Worm (Caenorhabditis elegans) whole organism, L2 larva: Measurements from ENCODE around the gene cnc-8.

Source experiments
- F13H6.1 ChIP-seq: sonication (generic microtip); optimal IDR thresholded peaks from 2 replicates; lab custom pipeline; 2016; ENCODE audit warnings: missing genetic modification characterization, missing compliant biosample characterization
- R02D3.7 ChIP-seq: fragments of 150-350 bp; optimal IDR thresholded peaks from 2 replicates; lab custom pipeline; 2014; ENCODE audit warnings: missing biosample characterization, missing genetic modification characterization
- Y55F3AM.14 ChIP-seq: fragments of 200-800 bp; sonication (Bioruptor generic); optimal IDR thresholded peaks from 2 replicates; lab custom pipeline; 2018; ENCODE audit warnings: mild to moderate bottlenecking, missing genetic modification characterization, missing compliant biosample characterization
- ZK546.5 ChIP-seq: sonication (generic microtip); optimal IDR thresholded peaks from 2 replicates; lab custom pipeline; 2017; ENCODE audit warnings: missing biosample characterization, missing genetic modification characterization
- aly-2 ChIP-seq: fragments of 150-350 bp; optimal IDR thresholded peaks from 2 replicates; lab custom pipeline; 2014; ENCODE audit warnings: missing biosample characterization, missing genetic modification characterization
- ama-1 ChIP-seq: fragments of 150-350 bp; optimal IDR thresholded peaks from 2 replicates; lab custom pipeline; 2018; ENCODE audit warnings: inconsistent platforms
- ceh-16 ChIP-seq: fragments of 150-350 bp; optimal IDR thresholded peaks from 2 replicates; lab custom pipeline; 2014; ENCODE audit warnings: missing biosample characterization, missing genetic modification characterization
- crh-2 ChIP-seq: sonication (generic microtip); optimal IDR thresholded peaks from 2 replicates; lab custom pipeline; 2017; ENCODE audit warnings: missing biosample characterization, missing genetic modification characterization
- dmd-4 ChIP-seq: sonication (generic microtip); optimal IDR thresholded peaks from 2 replicates; lab custom pipeline; 2017; ENCODE audit warnings: missing biosample characterization, missing genetic modification characterization
- egl-27 ChIP-seq: sonication (generic microtip); optimal IDR thresholded peaks from 3 replicates; lab custom pipeline; 2017; ENCODE audit warnings: missing biosample characterization, missing genetic modification reagents, missing genetic modification characterization
- elt-3 ChIP-seq: sonication (generic microtip); optimal IDR thresholded peaks from 2 replicates; lab custom pipeline; 2017; ENCODE audit warnings: missing biosample characterization, missing genetic modification characterization
- fos-1 ChIP-seq: fragments of 150-350 bp; optimal IDR thresholded peaks from 2 replicates; lab custom pipeline; 2014; ENCODE audit warnings: missing biosample characterization, missing genetic modification characterization
- gmeb-1 ChIP-seq: fragments of 150-350 bp; optimal IDR thresholded peaks from 2 replicates; lab custom pipeline; 2014; ENCODE audit warnings: missing biosample characterization, missing genetic modification characterization
- lin-11 ChIP-seq: fragments of 150-350 bp; sonication (generic microtip); optimal IDR thresholded peaks from 2 replicates; lab custom pipeline; 2014; ENCODE audit warnings: missing biosample characterization, missing genetic modification characterization, inconsistent platforms, mixed read lengths
- mbf-1 ChIP-seq: sonication (generic microtip); optimal IDR thresholded peaks from 2 replicates; lab custom pipeline; 2017; ENCODE audit warnings: missing biosample characterization, missing genetic modification characterization
- mdl-1 ChIP-seq, 2 experiments: fragments of 150-350 bp in 1 of 2; sonication (generic microtip) in 1 of 2; optimal IDR thresholded peaks; 2 replicates each; lab custom pipeline; 2017; ENCODE audit warnings: missing biosample characterization in 2 of 2, missing genetic modification characterization in 2 of 2
- nhr-10 ChIP-seq: sonication (generic microtip); optimal IDR thresholded peaks from 2 replicates; lab custom pipeline; 2017; ENCODE audit warnings: missing biosample characterization, missing genetic modification characterization
- nhr-12 ChIP-seq: fragments of 150-350 bp; optimal IDR thresholded peaks from 2 replicates; lab custom pipeline; 2014; ENCODE audit warnings: missing biosample characterization, missing genetic modification characterization
- nhr-129 ChIP-seq: fragments of 150-350 bp; optimal IDR thresholded peaks from 2 replicates; lab custom pipeline; 2014; ENCODE audit warnings: missing biosample characterization, missing genetic modification characterization
- nhr-21 ChIP-seq: fragments of 150-350 bp; optimal IDR thresholded peaks from 2 replicates; lab custom pipeline; 2014; ENCODE audit warnings: missing biosample characterization, missing genetic modification characterization
- nhr-25 ChIP-seq: fragments of 150-350 bp; sonication (generic microtip); optimal IDR thresholded peaks from 3 replicates; lab custom pipeline; 2014; ENCODE audit warnings: missing biosample characterization, missing genetic modification characterization
- nhr-6 ChIP-seq: fragments of 150-350 bp; optimal IDR thresholded peaks from 2 replicates; lab custom pipeline; 2014; ENCODE audit warnings: missing biosample characterization, missing genetic modification characterization
- nhr-77 ChIP-seq: fragments of 150-350 bp; optimal IDR thresholded peaks from 2 replicates; lab custom pipeline; 2014; ENCODE audit warnings: missing biosample characterization, missing genetic modification characterization
- sem-4 ChIP-seq: fragments of 150-350 bp; optimal IDR thresholded peaks from 2 replicates; lab custom pipeline; 2014; ENCODE audit warnings: missing biosample characterization, missing genetic modification reagents, missing genetic modification characterization
- skn-1 ChIP-seq: sonication (generic microtip); optimal IDR thresholded peaks from 2 replicates; lab custom pipeline; 2017; ENCODE audit warnings: missing biosample characterization, missing genetic modification characterization
- sma-3 ChIP-seq: sonication (generic microtip); optimal IDR thresholded peaks from 2 replicates; lab custom pipeline; 2016; ENCODE audit warnings: missing genetic modification reagents, missing genetic modification characterization, missing compliant biosample characterization
- sma-9 ChIP-seq, 2 experiments: fragments of 150-350 bp in 1 of 2; sonication (generic microtip) in 1 of 2; optimal IDR thresholded peaks; 2 replicates each; lab custom pipeline; 2014 to 2016; ENCODE audit warnings: missing genetic modification characterization in 2 of 2, mild to moderate bottlenecking in 1 of 2, missing biosample characterization in 1 of 2, missing compliant biosample characterization in 1 of 2, missing genetic modification reagents in 1 of 2, moderate library complexity in 1 of 2
- unc-55 ChIP-seq: fragments of 150-350 bp; sonication (generic microtip); optimal IDR thresholded peaks from 3 replicates; lab custom pipeline; 2014; ENCODE audit warnings: missing biosample characterization, missing genetic modification reagents, missing genetic modification characterization
- zag-1 ChIP-seq: fragments of 150-350 bp; optimal IDR thresholded peaks from 2 replicates; lab custom pipeline; 2014; ENCODE audit warnings: missing biosample characterization, missing genetic modification characterization
- ztf-11 ChIP-seq: sonication (generic microtip); optimal IDR thresholded peaks from 2 replicates; lab custom pipeline; 2017; ENCODE audit warnings: missing biosample characterization, missing genetic modification characterization

Gene cnc-8

DNA sequence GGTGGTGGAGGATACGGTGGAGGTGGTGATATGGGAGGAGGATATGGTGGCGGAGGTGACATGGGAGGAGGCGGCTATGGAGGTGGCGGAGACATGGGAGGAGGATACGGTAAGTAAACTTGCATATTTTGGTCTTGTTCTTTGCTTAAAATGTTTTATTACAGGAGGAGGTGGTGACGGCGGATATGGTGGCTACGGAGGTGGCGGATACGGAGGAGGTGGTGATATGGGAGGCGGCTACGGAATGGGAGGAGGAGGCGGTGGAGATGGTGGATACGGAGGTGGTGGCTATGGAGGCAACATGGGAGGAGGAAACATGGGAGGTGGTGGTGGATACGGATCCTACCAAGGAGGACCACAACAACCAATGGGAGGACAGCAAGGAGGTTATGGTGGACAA is 30.2 kb downstream of the cnc-8 start:
- TF ChIP-seq ceh-16 (tag; lab: Kevin White, UChicago) (no peak), sma-3 (GFP tag; lab: Kevin White, UChicago) (no peak)

- TF ChIP-seq dmd-4 (no peak), lin-11 (tag; lab: Kevin White, UChicago) (no peak)
These were observed 31.7 kb downstream of the cnc-8 start, which contains the start of gene cut-5 for ce11 chrX:10338100-10338499. Gene cut-5 (minus strand): TSS chrX:10338200.

DNA sequence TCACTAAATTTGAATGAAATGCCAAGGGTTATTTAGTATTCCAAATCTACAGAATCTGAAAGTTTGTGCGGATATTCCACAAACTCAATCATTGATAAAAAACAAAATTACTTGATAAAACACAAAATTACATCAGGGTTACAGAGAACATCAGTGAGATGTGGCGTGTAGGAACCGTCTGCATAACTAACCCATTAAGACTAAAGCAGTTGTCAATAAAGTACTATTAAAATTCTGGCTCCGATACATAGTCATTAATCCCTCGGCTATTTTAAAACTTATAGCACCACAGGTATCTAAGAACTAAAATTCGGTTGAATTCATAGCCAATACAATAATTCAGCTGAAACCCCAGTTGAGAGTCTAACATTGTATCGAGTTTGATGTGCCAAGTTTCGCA is 32.4 kb downstream of the cnc-8 start:
- no peak for TF ChIP-seq nhr-6 (tag; lab: Kevin White, UChicago)
- peak; percentile 7 for TF ChIP-seq sma-9 (GFP tag; optimal IDR thresholded peaks at IDR 0.05; lab: Kevin White, UChicago)
- TF ChIP-seq sma-9 (tag; optimal IDR thresholded peaks at IDR 0.05; lab: Kevin White, UChicago) = no peak
- no peak for TF ChIP-seq mbf-1 (tag; lab: Kevin White, UChicago)
- peak; percentile 39 for TF ChIP-seq crh-2 (tag; lab: Kevin White, UChicago)
- no peak for TF ChIP-seq egl-27 (tag; lab: Kevin White, UChicago)
- TF ChIP-seq nhr-129 = peak; percentile 35
- no peak for TF ChIP-seq zag-1 (tag; lab: Kevin White, UChicago)

- TF ChIP-seq fos-1 (peak; percentile 44), nhr-21 (tag; lab: Kevin White, UChicago) (no peak), sma-9 (GFP tag; optimal IDR thresholded peaks at IDR 0.05; lab: Kevin White, UChicago) (peak; percentile 2), sma-9 (tag; optimal IDR thresholded peaks at IDR 0.05; lab: Kevin White, UChicago) (no peak)
These were observed 33.6 kb downstream of the cnc-8 start for ce11 chrX:10340044-10340443.

ce11 chrX:10340986-10341385 is 34.6 kb downstream of the cnc-8 start, which contains the start of gene R07E3.1:
Gene R07E3.1 (minus strand): TSS chrX:10341161.
- TF ChIP-seq elt-3 (no peak), sma-3 (GFP tag; lab: Kevin White, UChicago) (no peak), Y55F3AM.14 (no peak), unc-55 (no peak), F13H6.1 (no peak), ama-1 (lab: Kevin White, UChicago) (no peak), ceh-16 (tag; lab: Kevin White, UChicago) (no peak), nhr-25 (tag; lab: Kevin White, UChicago) (no peak), ZK546.5 (tag; lab: Kevin White, UChicago) (no peak), zag-1 (tag; lab: Kevin White, UChicago) (no peak), gmeb-1 (tag; lab: Kevin White, UChicago) (peak; percentile 10), fos-1 (peak; percentile 59), mdl-1 (tag; optimal IDR thresholded peaks at IDR 0.05; lab: Kevin White, UChicago) (no peak), sem-4 (tag; lab: Kevin White, UChicago) (no peak), nhr-10 (tag; lab: Kevin White, UChicago) (no peak), nhr-77 (no peak), aly-2 (tag; lab: Kevin White, UChicago) (no peak)

ce11 chrX:10350151-10350550 is 43.8 kb downstream of the cnc-8 start:
- TF ChIP-seq nhr-25 (tag; lab: Kevin White, UChicago) (peak; percentile 42), nhr-77 (no peak)

DNA sequence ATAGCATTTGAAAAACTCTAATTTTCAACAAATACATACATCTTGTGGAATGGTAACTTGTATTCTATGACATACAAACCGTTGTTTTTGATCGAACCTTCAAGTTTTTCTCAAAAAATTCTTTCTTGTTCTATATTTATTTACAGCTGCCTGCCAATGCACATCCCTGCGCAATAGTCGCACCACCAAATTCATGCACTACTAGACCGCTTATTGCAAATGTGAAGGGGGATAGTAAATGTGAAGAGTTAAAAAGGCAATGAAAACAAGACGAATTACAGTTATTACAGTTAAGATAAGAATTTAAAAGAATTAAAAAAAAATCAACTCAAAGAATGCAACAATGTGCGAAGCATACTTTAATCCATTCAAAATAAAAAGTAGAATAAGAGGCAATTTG is 47.5 kb downstream of the cnc-8 start:
- TF ChIP-seq ama-1 (lab: Kevin White, UChicago) = no peak
- TF ChIP-seq skn-1 (tag; lab: Kevin White, UChicago) = no peak
- TF ChIP-seq crh-2 (tag; lab: Kevin White, UChicago) = no peak
- TF ChIP-seq R02D3.7 = no peak
- no peak for TF ChIP-seq sma-3 (GFP tag; lab: Kevin White, UChicago)
- no peak for TF ChIP-seq nhr-12 (tag; lab: Kevin White, UChicago)
- TF ChIP-seq ztf-11 (tag; lab: Kevin White, UChicago) = no peak
- TF ChIP-seq nhr-10 (tag; lab: Kevin White, UChicago) = no peak
